Fruit fly (Drosophila melanogaster) whole organism, embryonic: ENCODE data around the gene Reg-2.

Experiments
- Atf3 ChIP-seq: fragments of 200-800 bp; sonication (Bioruptor generic); optimal IDR thresholded peaks from 3 replicates; lab custom pipeline; 2016; ENCODE audit warnings: missing biosample characterization, missing genetic modification characterization
- Awh ChIP-seq: fragments of 200-800 bp; sonication (Bioruptor generic); IDR thresholded peaks from 2 replicates; pipeline ENCODE4, ENCODE4 v1.3.6; 2022; ENCODE audit warnings: missing biosample characterization, missing genetic modification characterization
- Bdp1 ChIP-seq: fragments of 200-800 bp; sonication (Bioruptor generic); optimal IDR thresholded peaks from 3 replicates; lab custom pipeline; 2016; ENCODE audit warnings: missing biosample characterization, missing genetic modification characterization
- Bteb2 ChIP-seq: fragments of 200-800 bp; sonication (Bioruptor generic); optimal IDR thresholded peaks from 2 replicates; lab custom pipeline; 2016; ENCODE audit warnings: missing biosample characterization, missing genetic modification characterization
- CG10654 ChIP-seq: fragments of 200-800 bp; sonication (Bioruptor generic); optimal IDR thresholded peaks from 2 replicates; lab custom pipeline; 2016; ENCODE audit warnings: missing biosample characterization, missing genetic modification characterization
- CG11247 ChIP-seq: fragments of 200-800 bp; sonication (Bioruptor generic); IDR thresholded peaks from 2 replicates; pipeline ENCODE4 v1.3.6; 2022; ENCODE audit warnings: missing biosample characterization, missing genetic modification characterization
- CG11398 ChIP-seq: fragments of 200-800 bp; sonication (Bioruptor generic); optimal IDR thresholded peaks from 2 replicates; lab custom pipeline; 2016; ENCODE audit warnings: missing biosample characterization, missing genetic modification characterization
- CG11723 ChIP-seq: fragments of 200-800 bp; sonication (Bioruptor generic); optimal IDR thresholded peaks from 2 replicates; lab custom pipeline; 2017; ENCODE audit warnings: missing biosample characterization, mild to moderate bottlenecking, missing genetic modification characterization
- CG12769 ChIP-seq: fragments of 200-800 bp; sonication (Bioruptor generic); optimal IDR thresholded peaks from 2 replicates; lab custom pipeline; 2019; ENCODE audit warnings: missing biosample characterization, mild to moderate bottlenecking, missing genetic modification characterization, moderate library complexity
- CG12942 ChIP-seq: fragments of 200-800 bp; sonication (Bioruptor generic); optimal IDR thresholded peaks from 3 replicates; lab custom pipeline; 2016; ENCODE audit warnings: missing biosample characterization, missing genetic modification characterization
- CG15011 ChIP-seq: fragments of 200-800 bp; sonication (Bioruptor generic); optimal IDR thresholded peaks from 3 replicates; lab custom pipeline; 2018; ENCODE audit warnings: missing biosample characterization, mild to moderate bottlenecking, missing genetic modification characterization
- CG15514 ChIP-seq: fragments of 200-800 bp; sonication (Bioruptor generic); optimal IDR thresholded peaks from 3 replicates; lab custom pipeline; 2017; ENCODE audit warnings: missing biosample characterization, missing genetic modification characterization, mild to moderate bottlenecking, moderate library complexity, missing genetic modification reagents
- CG15601 ChIP-seq: fragments of 200-800 bp; sonication (Bioruptor generic); optimal IDR thresholded peaks from 3 replicates; lab custom pipeline; 2019; ENCODE audit warnings: missing biosample characterization, mild to moderate bottlenecking, missing genetic modification characterization, moderate library complexity
- CG17612 ChIP-seq: fragments of 200-800 bp; sonication (Bioruptor generic); IDR thresholded peaks from 2 replicates; pipeline ENCODE4 v1.3.6; 2022; ENCODE audit warnings: missing biosample characterization, missing genetic modification characterization
- CG18476 ChIP-seq: fragments of 200-800 bp; sonication (Bioruptor generic); optimal IDR thresholded peaks from 2 replicates; lab custom pipeline; 2016; ENCODE audit warnings: missing biosample characterization, mild to moderate bottlenecking, missing genetic modification characterization
- CG31388 ChIP-seq: fragments of 200-800 bp; sonication (Bioruptor generic); optimal IDR thresholded peaks from 2 replicates; lab custom pipeline; 2016; ENCODE audit warnings: missing biosample characterization, missing genetic modification characterization
- CG3163 ChIP-seq: fragments of 200-800 bp; sonication (Bioruptor generic); optimal IDR thresholded peaks from 3 replicates; lab custom pipeline; 2016; ENCODE audit warnings: missing biosample characterization, missing genetic modification characterization
- CG3281 ChIP-seq: fragments of 200-800 bp; sonication (Bioruptor generic); optimal IDR thresholded peaks from 3 replicates; lab custom pipeline; 2017; ENCODE audit warnings: missing biosample characterization, mild to moderate bottlenecking, missing genetic modification characterization
- CG34224 ChIP-seq: fragments of 200-800 bp; sonication (Bioruptor generic); IDR thresholded peaks from 3 replicates; pipeline ENCODE4 v1.3.6; 2022; ENCODE audit warnings: missing biosample characterization, missing genetic modification characterization; ENCODE audit not compliant: partially characterized antibody
- CG3726 ChIP-seq: fragments of 200-800 bp; sonication (Bioruptor generic); IDR thresholded peaks from 3 replicates; pipeline ENCODE4, ENCODE4 v1.3.6; 2022; ENCODE audit warnings: missing biosample characterization, missing genetic modification characterization
- CG6254 ChIP-seq: fragments of 200-800 bp; sonication (Bioruptor generic); optimal IDR thresholded peaks from 3 replicates; lab custom pipeline; 2017; ENCODE audit warnings: mild to moderate bottlenecking, missing biosample characterization, missing genetic modification reagents, missing genetic modification characterization
- CG7357 ChIP-seq: fragments of 200-800 bp; sonication (Bioruptor generic); IDR thresholded peaks from 3 replicates; pipeline ENCODE4 v1.3.6; 2022; ENCODE audit warnings: missing biosample characterization, missing genetic modification characterization
- Chrac-16 ChIP-seq: fragments of 200-800 bp; sonication (Bioruptor generic); optimal IDR thresholded peaks from 3 replicates; lab custom pipeline; 2016; ENCODE audit warnings: missing biosample characterization, missing genetic modification characterization
- D19A ChIP-seq: fragments of 200-800 bp; optimal IDR thresholded peaks from 3 replicates; lab custom pipeline; 2019; ENCODE audit warnings: missing biosample characterization, mild to moderate bottlenecking, missing genetic modification characterization, moderate library complexity
- Deaf1 ChIP-seq: fragments of 200-800 bp; optimal IDR thresholded peaks from 3 replicates; lab custom pipeline; 2019; ENCODE audit warnings: missing biosample characterization, mild to moderate bottlenecking, missing genetic modification characterization, moderate library complexity
- Ets97D ChIP-seq: fragments of 200-800 bp; sonication (Bioruptor generic); optimal IDR thresholded peaks from 3 replicates; lab custom pipeline; 2016; ENCODE audit warnings: missing biosample characterization, missing genetic modification characterization
- Fer2 ChIP-seq: fragments of 200-800 bp; sonication (Bioruptor generic); optimal IDR thresholded peaks from 2 replicates; lab custom pipeline; 2018; ENCODE audit warnings: missing biosample characterization, mild to moderate bottlenecking, missing genetic modification characterization, moderate library complexity
- HHEX ChIP-seq: fragments of 200-800 bp; sonication (Bioruptor generic); optimal IDR thresholded peaks from 3 replicates; lab custom pipeline; 2017; ENCODE audit warnings: missing biosample characterization, mild to moderate bottlenecking, missing genetic modification characterization, missing genetic modification reagents
- Hmr ChIP-seq: fragments of 200-800 bp; sonication (Bioruptor generic); optimal IDR thresholded peaks from 3 replicates; lab custom pipeline; 2017; ENCODE audit warnings: mild to moderate bottlenecking, missing biosample characterization, missing genetic modification reagents, missing genetic modification characterization
- Hmx ChIP-seq: fragments of 200-800 bp; sonication (Bioruptor generic); optimal IDR thresholded peaks from 2 replicates; lab custom pipeline; 2016; ENCODE audit warnings: missing biosample characterization, missing genetic modification characterization
- Hr78 ChIP-seq, 2 experiments: fragments of 200-800 bp in 1 of 2; fragments of >200 bp in 1 of 2; sonication (Bioruptor generic) in 1 of 2; optimal IDR thresholded peaks; 2 replicates each; lab custom pipeline; 2017 to 2019; ENCODE audit warnings: missing biosample characterization in 2 of 2, missing genetic modification characterization in 2 of 2, mild to moderate bottlenecking in 1 of 2, moderate library complexity in 1 of 2
- Hsf ChIP-seq: fragments of 200-800 bp; sonication (Bioruptor generic); optimal IDR thresholded peaks from 3 replicates; lab custom pipeline; 2016; ENCODE audit warnings: missing biosample characterization, missing genetic modification characterization
- Ptx1 ChIP-seq: fragments of 200-800 bp; sonication (Bioruptor generic); IDR thresholded peaks from 2 replicates; pipeline ENCODE4 v1.3.6; 2022; ENCODE audit warnings: missing biosample characterization, missing genetic modification characterization
- Side ChIP-seq: fragments of 200-800 bp; sonication (Bioruptor generic); optimal IDR thresholded peaks from 2 replicates; lab custom pipeline; 2016; ENCODE audit warnings: missing biosample characterization, missing genetic modification characterization
- Stat92E ChIP-seq, 3 experiments: fragments of >200 bp in 2 of 3; fragments of 200-800 bp in 1 of 3; sonication (Bioruptor generic) in 1 of 3; optimal IDR thresholded peaks; 2 replicates each; lab custom pipeline; 2017 to 2019; ENCODE audit warnings: missing biosample characterization in 3 of 3, missing genetic modification characterization in 3 of 3, mild to moderate bottlenecking in 1 of 3, moderate library complexity in 1 of 3
- bigmax ChIP-seq: fragments of 200-800 bp; sonication (Bioruptor generic); optimal IDR thresholded peaks from 2 replicates; lab custom pipeline; 2018; ENCODE audit warnings: missing biosample characterization, mild to moderate bottlenecking, missing genetic modification characterization
- cas ChIP-seq: fragments of 200-800 bp; sonication (Bioruptor generic); IDR thresholded peaks from 2 replicates; pipeline ENCODE4 v1.3.6; 2022; ENCODE audit warnings: missing biosample characterization, missing genetic modification characterization
- chm ChIP-seq: fragments of 200-800 bp; sonication (Bioruptor generic); IDR thresholded peaks from 2 replicates; pipeline ENCODE4 v1.3.6; 2022; ENCODE audit warnings: missing biosample characterization, missing genetic modification characterization
- chn ChIP-seq: fragments of 200-800 bp; sonication (Bioruptor generic); optimal IDR thresholded peaks from 2 replicates; lab custom pipeline; 2016; ENCODE audit warnings: missing biosample characterization, missing genetic modification characterization
- crp ChIP-seq, 2 experiments: fragments of 200-800 bp; sonication (Bioruptor generic); optimal IDR thresholded peaks; 2 replicates in 1 of 2; 3 replicates in 1 of 2; lab custom pipeline; 2017; ENCODE audit warnings: missing biosample characterization in 2 of 2, missing genetic modification characterization in 2 of 2, mild to moderate bottlenecking in 1 of 2, moderate library complexity in 1 of 2
- insv ChIP-seq, 2 experiments: fragments of 200-800 bp; sonication (Bioruptor generic); optimal IDR thresholded peaks; 3 replicates each; lab custom pipeline; 2016 to 2018; ENCODE audit warnings: missing biosample characterization in 2 of 2, missing genetic modification characterization in 2 of 2
- lilli ChIP-seq: fragments of 200-800 bp; sonication (Bioruptor generic); optimal IDR thresholded peaks from 3 replicates; lab custom pipeline; 2016; ENCODE audit warnings: missing biosample characterization, missing genetic modification characterization
- maf-S ChIP-seq: fragments of 200-800 bp; sonication (Bioruptor generic); optimal IDR thresholded peaks from 2 replicates; lab custom pipeline; 2016; ENCODE audit warnings: missing biosample characterization, missing genetic modification characterization
- nau ChIP-seq: fragments of 200-800 bp; sonication (Bioruptor generic); optimal IDR thresholded peaks from 3 replicates; lab custom pipeline; 2017; ENCODE audit warnings: missing biosample characterization, mild to moderate bottlenecking, missing genetic modification characterization, missing genetic modification reagents
- pan ChIP-seq, 4 experiments: fragments of >200 bp in 3 of 4; fragments of 200-800 bp in 1 of 4; sonication (Bioruptor generic) in 1 of 4; optimal IDR thresholded peaks in 3 of 4; IDR thresholded peaks in 1 of 4; 2 replicates each; pipeline versions ENCODE4 v1.3.6 to Lab custom; 2017 to 2022; ENCODE audit warnings: missing biosample characterization in 2 of 4, missing genetic modification characterization in 2 of 4, mixed read lengths in 1 of 4
- seq ChIP-seq: fragments of 200-800 bp; sonication (Bioruptor generic); IDR thresholded peaks from 2 replicates; pipeline ENCODE4 v1.3.6; 2022; ENCODE audit warnings: missing biosample characterization, missing genetic modification characterization
- ttk ChIP-seq: fragments of 200-800 bp; sonication (Bioruptor generic); IDR thresholded peaks from 2 replicates; pipeline ENCODE4 v2.1.2; 2022; ENCODE audit warnings: missing biosample characterization, missing genetic modification characterization

The Reg-2 gene

DNA sequence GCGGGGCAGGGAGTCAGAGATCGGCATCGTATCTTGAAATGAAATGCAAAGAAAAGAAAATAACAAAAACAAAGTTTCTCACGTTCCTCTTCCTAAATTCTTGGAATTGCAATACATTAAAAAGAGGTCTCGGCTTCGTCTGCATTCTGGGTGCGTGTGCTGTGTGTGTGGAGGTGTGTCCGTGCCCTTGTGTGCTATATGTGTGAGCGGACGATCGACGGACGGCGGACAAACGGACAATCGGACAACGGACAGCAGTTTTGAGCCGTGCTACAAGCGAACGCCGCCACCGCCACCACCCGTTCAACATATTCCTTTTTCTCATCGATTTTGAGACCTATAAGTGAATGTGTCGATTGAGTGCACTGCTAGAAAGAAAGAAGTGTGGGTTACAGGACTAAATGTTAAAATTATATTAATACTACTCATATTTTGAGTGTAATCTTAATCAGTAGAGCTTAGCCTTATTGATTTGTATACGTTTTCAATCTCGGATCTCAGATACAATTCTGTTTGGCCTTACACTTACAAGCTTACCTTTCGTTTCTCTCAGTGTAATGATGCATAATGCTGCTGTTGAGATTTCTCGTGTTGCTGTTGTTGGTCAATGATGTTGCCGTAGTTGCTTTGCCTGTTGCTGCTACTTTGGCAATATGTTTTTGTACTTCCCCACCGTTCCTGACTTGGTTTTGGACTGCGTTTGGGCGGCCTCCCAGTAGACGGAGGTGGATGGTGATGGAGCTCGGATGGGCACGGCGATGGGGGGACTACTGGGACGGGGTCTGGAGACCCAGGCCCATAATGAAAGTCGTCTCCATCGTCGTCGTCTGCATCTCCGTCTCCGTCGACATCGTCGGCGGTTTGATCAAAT is 15.0 kb upstream of the Reg-2 start (continued):
- TF ChIP-seq pan (optimal IDR thresholded peaks at IDR 0.05; lab: Kevin White, UChicago) (no peak), pan (GFP tag; optimal IDR thresholded peaks at IDR 0.05 in 1 of 2, IDR thresholded peaks at IDR 0.05 in 1 of 2) (peak in 1 of 2 experiments; percentile 49), insv (GFP tag; optimal IDR thresholded peaks at IDR 0.05; lab: Kevin White, UChicago) (peak in 1 of 2 experiments; percentile 24), CG7357 (GFP tag; lab: Robert Waterston, UW) (peak; percentile 61; the same call in 1 of the 3 replicates), Side (GFP tag; lab: Kevin White, UChicago) (peak; percentile 59), HHEX (peak; percentile 28), cas (GFP tag; lab: Robert Waterston, UW) (no peak), Ptx1 (GFP tag; lab: Robert Waterston, UW) (peak; percentile 53), lilli (GFP tag; lab: Kevin White, UChicago) (peak; percentile 73), ttk (GFP tag; lab: Robert Waterston, UW) (peak; percentile 48; the same call in 1 of the 2 replicates), bigmax (GFP tag; lab: Kevin White, UChicago) (no peak), CG31388 (GFP tag; lab: Kevin White, UChicago) (peak; percentile 53), D19A (tag; lab: Kevin White, UChicago) (peak; percentile 86), CG3281 (GFP tag; lab: Kevin White, UChicago) (no peak), CG17612 (GFP tag; lab: Robert Waterston, UW) (no peak), Ets97D (peak; percentile 13), Chrac-16 (GFP tag; lab: Kevin White, UChicago) (peak; percentile 89), CG15011 (GFP tag; lab: Kevin White, UChicago) (peak; percentile 52), Hsf (GFP tag; lab: Kevin White, UChicago) (peak; percentile 80), Atf3 (GFP tag; lab: Kevin White, UChicago) (peak; percentile 71), Stat92E (GFP tag; optimal IDR thresholded peaks at IDR 0.05; lab: Kevin White, UChicago) (peak in 1 of 3 experiments; percentile 97), CG18476 (GFP tag; lab: Kevin White, UChicago) (peak; percentile 68), crp (GFP tag; optimal IDR thresholded peaks at IDR 0.05; lab: Kevin White, UChicago) (peak in 1 of 2 experiments; percentile 30), CG3726 (GFP tag; lab: Robert Waterston, UW) (no peak), CG6254 (GFP tag; lab: Kevin White, UChicago) (peak; percentile 79), CG15601 (peak; percentile 87), nau (GFP tag; lab: Kevin White, UChicago) (no peak), CG11247 (GFP tag; lab: Robert Waterston, UW) (no peak), CG12769 (tag; lab: Kevin White, UChicago) (peak; percentile 21), seq (GFP tag; lab: Robert Waterston, UW) (no peak), Awh (peak; percentile 30; the same call in 1 of the 2 replicates), Fer2 (no peak), chn (GFP tag; lab: Kevin White, UChicago) (peak; percentile 85), CG15514 (GFP tag; lab: Kevin White, UChicago) (no peak), CG34224 (GFP tag; lab: Robert Waterston, UW) (no peak), CG11398 (peak; percentile 18), Bdp1 (GFP tag; lab: Kevin White, UChicago) (peak; percentile 62), maf-S (GFP tag; lab: Kevin White, UChicago) (peak; percentile 26), CG10654 (GFP tag; lab: Kevin White, UChicago) (peak; percentile 76), Hmr (GFP tag; lab: Kevin White, UChicago) (no peak), Bteb2 (GFP tag; lab: Kevin White, UChicago) (no peak), chm (peak; percentile 89), CG3163 (GFP tag; lab: Kevin White, UChicago) (no peak), CG12942 (GFP tag; lab: Kevin White, UChicago) (peak; percentile 60), Hr78 (GFP tag; optimal IDR thresholded peaks at IDR 0.05; lab: Kevin White, UChicago) (no peak), CG11723 (GFP tag; lab: Kevin White, UChicago) (peak; percentile 65), Deaf1 (tag; lab: Kevin White, UChicago) (peak; percentile 27), Hmx (no peak)
